Worm (Caenorhabditis elegans) whole organism, late embryonic: ENCODE results near the gene str-231.

Source experiments
- C38D4.7 ChIP-seq: fragments of 200-800 bp; sonication (Bioruptor generic); optimal IDR thresholded peaks from 2 replicates; lab custom pipeline; 2018; ENCODE audit warnings: mild to moderate bottlenecking, missing genetic modification characterization, moderate library complexity, missing compliant biosample characterization
- Y22D7AL.16 ChIP-seq: sonication (generic microtip); optimal IDR thresholded peaks from 2 replicates; lab custom pipeline; 2016; ENCODE audit warnings: missing genetic modification characterization, missing compliant biosample characterization
- ceh-2 ChIP-seq: sonication (generic microtip); optimal IDR thresholded peaks from 2 replicates; lab custom pipeline; 2016; ENCODE audit warnings: missing genotype, missing genetic modification characterization, missing compliant biosample characterization
- ceh-34 ChIP-seq: sonication (generic microtip); optimal IDR thresholded peaks from 2 replicates; lab custom pipeline; 2016; ENCODE audit warnings: mild to moderate bottlenecking, missing genetic modification characterization, missing compliant biosample characterization
- ceh-9 ChIP-seq: sonication (generic microtip); optimal IDR thresholded peaks from 2 replicates; lab custom pipeline; 2016; ENCODE audit warnings: mild to moderate bottlenecking, missing genetic modification characterization, inconsistent platforms, missing compliant biosample characterization
- dmd-4 ChIP-seq: sonication (generic microtip); optimal IDR thresholded peaks from 2 replicates; lab custom pipeline; 2016; ENCODE audit warnings: borderline replicate concordance, missing genetic modification characterization, missing compliant biosample characterization
- elt-4 ChIP-seq: sonication (generic microtip); optimal IDR thresholded peaks from 2 replicates; lab custom pipeline; 2016; ENCODE audit warnings: missing genetic modification characterization, missing compliant biosample characterization
- lim-6 ChIP-seq: sonication (generic microtip); optimal IDR thresholded peaks from 2 replicates; lab custom pipeline; 2016; ENCODE audit warnings: missing genetic modification characterization, missing compliant biosample characterization
- nfya-1 ChIP-seq: sonication (generic microtip); optimal IDR thresholded peaks from 2 replicates; lab custom pipeline; 2017; ENCODE audit warnings: missing genetic modification characterization, mild to moderate bottlenecking, missing compliant biosample characterization, antibody characterized with exemption, moderate library complexity
- nhr-11 ChIP-seq: fragments of 150-350 bp; optimal IDR thresholded peaks from 2 replicates; lab custom pipeline; 2014; ENCODE audit warnings: missing biosample characterization, missing genetic modification characterization

ce11 chrV:16041412-16041811, 34.0 kb upstream of the str-231 start:
- TF ChIP-seq nfya-1 (tag; lab: Kevin White, UChicago) (no peak), elt-4 (tag; lab: Kevin White, UChicago) (no peak), nhr-11 (tag; lab: Kevin White, UChicago) (no peak), ceh-9 (tag; lab: Kevin White, UChicago) (no peak), dmd-4 (no peak), C38D4.7 (GFP tag; lab: Kevin White, UChicago) (no peak), ceh-34 (tag; lab: Kevin White, UChicago) (no peak), ceh-2 (no peak), lim-6 (tag; lab: Kevin White, UChicago) (no peak), Y22D7AL.16 (tag; lab: Kevin White, UChicago) (no peak)
